Fruit fly (Drosophila melanogaster) whole organism, embryonic: ENCODE measurements around the gene Drice.

ENCODE experiments used
- ATbp ChIP-seq: fragments of 200-800 bp; sonication (Bioruptor generic); optimal IDR thresholded peaks from 2 replicates; lab custom pipeline; 2017; ENCODE audit warnings: missing biosample characterization, mild to moderate bottlenecking, missing genetic modification characterization, missing genetic modification reagents
- Awh ChIP-seq: fragments of 200-800 bp; sonication (Bioruptor generic); IDR thresholded peaks from 2 replicates; pipeline ENCODE4, ENCODE4 v1.3.6; 2022; ENCODE audit warnings: missing biosample characterization, missing genetic modification characterization
- BtbVII ChIP-seq: fragments of 200-800 bp; sonication (Bioruptor generic); optimal IDR thresholded peaks from 3 replicates; lab custom pipeline; 2017; ENCODE audit warnings: missing biosample characterization, mild to moderate bottlenecking, missing genetic modification characterization
- CG10274 ChIP-seq: fragments of 200-800 bp; sonication (Bioruptor generic); optimal IDR thresholded peaks from 3 replicates; lab custom pipeline; 2017; ENCODE audit warnings: missing biosample characterization, mild to moderate bottlenecking, missing genetic modification characterization
- CG10366 ChIP-seq: fragments of 200-800 bp; sonication (Bioruptor generic); IDR thresholded peaks from 2 replicates; pipeline ENCODE4 v1.3.6; 2022; ENCODE audit warnings: missing biosample characterization, missing genetic modification characterization
- CG10979 ChIP-seq: fragments of 200-800 bp; sonication (Bioruptor generic); optimal IDR thresholded peaks from 2 replicates; lab custom pipeline; 2018; ENCODE audit warnings: missing biosample characterization, mild to moderate bottlenecking, missing genetic modification characterization, moderate library complexity
- CG12769 ChIP-seq: fragments of 200-800 bp; sonication (Bioruptor generic); optimal IDR thresholded peaks from 2 replicates; lab custom pipeline; 2019; ENCODE audit warnings: missing biosample characterization, mild to moderate bottlenecking, missing genetic modification characterization, moderate library complexity
- CG13123 ChIP-seq: fragments of 200-800 bp; sonication (Bioruptor generic); optimal IDR thresholded peaks from 2 replicates; lab custom pipeline; 2016; ENCODE audit warnings: missing biosample characterization, missing genetic modification characterization
- CG14014 ChIP-seq: fragments of 200-800 bp; sonication (Bioruptor generic); IDR thresholded peaks from 2 replicates; pipeline ENCODE4 v1.3.6; 2022; ENCODE audit warnings: missing biosample characterization, missing genetic modification characterization
- CG15073 ChIP-seq: fragments of 200-800 bp; sonication (Bioruptor generic); optimal IDR thresholded peaks from 2 replicates; lab custom pipeline; 2016; ENCODE audit warnings: missing biosample characterization, missing genetic modification characterization
- CG17186 ChIP-seq: fragments of 200-800 bp; sonication (Bioruptor generic); optimal IDR thresholded peaks from 3 replicates; lab custom pipeline; 2017; ENCODE audit warnings: missing biosample characterization, missing genetic modification reagents, missing genetic modification characterization
- CG1792 ChIP-seq: fragments of 200-800 bp; sonication (Bioruptor generic); optimal IDR thresholded peaks from 2 replicates; lab custom pipeline; 2016; ENCODE audit warnings: missing biosample characterization, missing genetic modification characterization
- CG3065 ChIP-seq: fragments of 200-800 bp; sonication (Bioruptor generic); optimal IDR thresholded peaks from 2 replicates; lab custom pipeline; 2016; ENCODE audit warnings: missing biosample characterization, missing genetic modification characterization
- CG3726 ChIP-seq: fragments of 200-800 bp; sonication (Bioruptor generic); IDR thresholded peaks from 3 replicates; pipeline ENCODE4, ENCODE4 v1.3.6; 2022; ENCODE audit warnings: missing biosample characterization, missing genetic modification characterization
- CG4282 ChIP-seq: fragments of 200-800 bp; sonication (Bioruptor generic); optimal IDR thresholded peaks from 2 replicates; lab custom pipeline; 2016; ENCODE audit warnings: missing biosample characterization, missing genetic modification characterization
- CG4360 ChIP-seq: fragments of 200-800 bp; sonication (Bioruptor generic); IDR thresholded peaks from 2 replicates; pipeline ENCODE4 v1.3.6; 2022; ENCODE audit warnings: missing biosample characterization, missing genetic modification characterization
- CG43689 ChIP-seq: fragments of 200-800 bp; sonication (Bioruptor generic); IDR thresholded peaks from 2 replicates; pipeline ENCODE4 v1.3.6; 2022; ENCODE audit warnings: missing biosample characterization, missing genetic modification characterization
- CG5180 ChIP-seq: fragments of 200-800 bp; sonication (Bioruptor generic); optimal IDR thresholded peaks from 3 replicates; lab custom pipeline; 2017; ENCODE audit warnings: missing biosample characterization, missing genetic modification characterization, mild to moderate bottlenecking, moderate library complexity, missing genetic modification reagents
- CG5245 ChIP-seq: fragments of 200-800 bp; sonication (Bioruptor generic); optimal IDR thresholded peaks from 3 replicates; lab custom pipeline; 2016; ENCODE audit warnings: missing biosample characterization, missing genetic modification characterization
- CG6175 ChIP-seq: fragments of 200-800 bp; sonication (Bioruptor generic); IDR thresholded peaks from 3 replicates; pipeline ENCODE4 v1.3.6; 2022; ENCODE audit warnings: missing biosample characterization, missing genetic modification characterization
- CG6654 ChIP-seq: fragments of 200-800 bp; sonication (Bioruptor generic); optimal IDR thresholded peaks from 2 replicates; lab custom pipeline; 2017; ENCODE audit warnings: missing biosample characterization, mild to moderate bottlenecking, missing genetic modification characterization
- CG6765 ChIP-seq: fragments of 200-800 bp; sonication (Bioruptor generic); optimal IDR thresholded peaks from 3 replicates; lab custom pipeline; 2017; ENCODE audit warnings: missing biosample characterization, mild to moderate bottlenecking, missing genetic modification characterization
- CG7357 ChIP-seq: fragments of 200-800 bp; sonication (Bioruptor generic); IDR thresholded peaks from 3 replicates; pipeline ENCODE4 v1.3.6; 2022; ENCODE audit warnings: missing biosample characterization, missing genetic modification characterization
- CG7372 ChIP-seq: fragments of 200-800 bp; sonication (Bioruptor generic); IDR thresholded peaks from 2 replicates; pipeline ENCODE4 v1.3.6; 2022; ENCODE audit warnings: missing biosample characterization, missing genetic modification characterization
- CG7786 ChIP-seq: fragments of 200-800 bp; sonication (Bioruptor generic); optimal IDR thresholded peaks from 2 replicates; lab custom pipeline; 2016; ENCODE audit warnings: missing biosample characterization, missing genetic modification characterization
- Deaf1 ChIP-seq: fragments of 200-800 bp; optimal IDR thresholded peaks from 3 replicates; lab custom pipeline; 2019; ENCODE audit warnings: missing biosample characterization, mild to moderate bottlenecking, missing genetic modification characterization, moderate library complexity
- HLH54F ChIP-seq: fragments of 200-800 bp; sonication (Bioruptor generic); optimal IDR thresholded peaks from 3 replicates; lab custom pipeline; 2016; ENCODE audit warnings: missing biosample characterization, missing genetic modification characterization
- HmgD ChIP-seq: fragments of 200-800 bp; sonication (Bioruptor generic); optimal IDR thresholded peaks from 3 replicates; lab custom pipeline; 2016; ENCODE audit warnings: missing biosample characterization, missing genetic modification characterization
- HmgZ ChIP-seq: fragments of 200-800 bp; sonication (Bioruptor generic); optimal IDR thresholded peaks from 2 replicates; lab custom pipeline; 2018; ENCODE audit warnings: missing biosample characterization, mild to moderate bottlenecking, missing genetic modification characterization
- Lpt ChIP-seq: fragments of >200 bp; optimal IDR thresholded peaks from 2 replicates; lab custom pipeline; 2018; ENCODE audit warnings: missing biosample characterization, missing genetic modification characterization
- Nf-YC ChIP-seq: fragments of 200-800 bp; optimal IDR thresholded peaks from 3 replicates; lab custom pipeline; 2019; ENCODE audit warnings: missing biosample characterization, mild to moderate bottlenecking, missing genetic modification characterization, moderate library complexity
- Oli ChIP-seq: fragments of 200-800 bp; sonication (Bioruptor generic); optimal IDR thresholded peaks from 2 replicates; lab custom pipeline; 2018; ENCODE audit warnings: missing biosample characterization, mild to moderate bottlenecking, missing genetic modification characterization, moderate library complexity
- Ptx1 ChIP-seq: fragments of 200-800 bp; sonication (Bioruptor generic); IDR thresholded peaks from 2 replicates; pipeline ENCODE4 v1.3.6; 2022; ENCODE audit warnings: missing biosample characterization, missing genetic modification characterization
- ato ChIP-seq: fragments of 200-800 bp; sonication (Bioruptor generic); IDR thresholded peaks from 2 replicates; pipeline ENCODE4 v1.3.6; 2022; ENCODE audit warnings: missing biosample characterization, missing genetic modification characterization; ENCODE audit not compliant: partially characterized antibody
- bigmax ChIP-seq: fragments of 200-800 bp; sonication (Bioruptor generic); optimal IDR thresholded peaks from 2 replicates; lab custom pipeline; 2018; ENCODE audit warnings: missing biosample characterization, mild to moderate bottlenecking, missing genetic modification characterization
- caup ChIP-seq: fragments of 200-800 bp; sonication (Bioruptor generic); optimal IDR thresholded peaks from 3 replicates; lab custom pipeline; 2017; ENCODE audit warnings: missing biosample characterization, mild to moderate bottlenecking, missing genetic modification characterization, moderate library complexity; ENCODE audit not compliant: severe bottlenecking
- crc ChIP-seq: fragments of 200-800 bp; sonication (Bioruptor generic); optimal IDR thresholded peaks from 2 replicates; lab custom pipeline; 2016; ENCODE audit warnings: missing biosample characterization, missing genetic modification characterization
- cwo ChIP-seq: fragments of 200-800 bp; sonication (Bioruptor generic); optimal IDR thresholded peaks from 3 replicates; lab custom pipeline; 2017; ENCODE audit warnings: missing biosample characterization, missing genetic modification characterization, mild to moderate bottlenecking, moderate library complexity, missing genetic modification reagents
- dm ChIP-seq: fragments of 200-800 bp; sonication (Bioruptor generic); optimal IDR thresholded peaks from 3 replicates; lab custom pipeline; 2016; ENCODE audit warnings: missing biosample characterization, missing genetic modification characterization
- esg ChIP-seq: fragments of 200-800 bp; sonication (Bioruptor generic); conservative IDR thresholded peaks from 2 replicates; pipeline ENCODE4 v1.3.6; 2022; ENCODE audit warnings: missing biosample characterization, missing genetic modification characterization
- fd3F ChIP-seq: fragments of 200-800 bp; sonication (Bioruptor generic); optimal IDR thresholded peaks from 2 replicates; lab custom pipeline; 2018; ENCODE audit warnings: missing biosample characterization, mild to moderate bottlenecking, missing genetic modification characterization, moderate library complexity
- gcm2 ChIP-seq: fragments of 200-800 bp; sonication (Bioruptor generic); optimal IDR thresholded peaks from 2 replicates; lab custom pipeline; 2016; ENCODE audit warnings: missing biosample characterization, missing genetic modification characterization
- gt ChIP-seq: fragments of 200-800 bp; sonication (Bioruptor generic); IDR thresholded peaks from 2 replicates; pipeline ENCODE4 v1.3.6; 2022; ENCODE audit warnings: missing biosample characterization, missing genetic modification characterization
- jigr1 ChIP-seq: fragments of 200-800 bp; sonication (Bioruptor generic); IDR thresholded peaks from 3 replicates; pipeline ENCODE4 v1.3.6; 2022; ENCODE audit warnings: missing biosample characterization, missing genetic modification characterization
- mld ChIP-seq: fragments of 200-800 bp; sonication (Bioruptor generic); IDR thresholded peaks from 3 replicates; pipeline ENCODE4 v1.3.6; 2022; ENCODE audit warnings: missing biosample characterization, missing genetic modification characterization; ENCODE audit not compliant: partially characterized antibody
- prd ChIP-seq, 3 experiments: fragments of >200 bp in 2 of 3; fragments of 200-800 bp in 1 of 3; sonication (Bioruptor generic) in 1 of 3; optimal IDR thresholded peaks in 2 of 3; IDR thresholded peaks in 1 of 3; 2 replicates in 2 of 3; 3 replicates in 1 of 3; pipeline versions ENCODE4 v1.3.6 to Lab custom; 2017 to 2022; ENCODE audit warnings: missing biosample characterization in 1 of 3, missing genetic modification characterization in 1 of 3
- seq ChIP-seq: fragments of 200-800 bp; sonication (Bioruptor generic); IDR thresholded peaks from 2 replicates; pipeline ENCODE4 v1.3.6; 2022; ENCODE audit warnings: missing biosample characterization, missing genetic modification characterization
- ttk ChIP-seq: fragments of 200-800 bp; sonication (Bioruptor generic); IDR thresholded peaks from 2 replicates; pipeline ENCODE4 v2.1.2; 2022; ENCODE audit warnings: missing biosample characterization, missing genetic modification characterization
- wor ChIP-seq: fragments of 200-800 bp; sonication (Bioruptor generic); IDR thresholded peaks from 2 replicates; pipeline ENCODE4 v1.3.6; 2022; ENCODE audit warnings: missing biosample characterization, missing genetic modification characterization
- zen2 ChIP-seq: fragments of 200-800 bp; sonication (Bioruptor generic); IDR thresholded peaks from 3 replicates; pipeline ENCODE4 v1.3.6; 2022; ENCODE audit warnings: missing biosample characterization, missing genetic modification characterization; ENCODE audit not compliant: partially characterized antibody

The Drice gene

dm6 chr3R:29802753-29803313 lies 3.4 kb downstream of the Drice start, which contains the start of the genes Etfb and CG7789 (continued):
- TF ChIP-seq CG13123: no peak
- no peak for TF ChIP-seq crc (GFP tag; lab: Kevin White, UChicago)
- TF ChIP-seq dm: peak; percentile 72
- peak; percentile 11 for TF ChIP-seq CG5245 (GFP tag; lab: Kevin White, UChicago)
- 0 out of 3 replicates have a peak, but pooled peaks have one; percentile 30 for TF ChIP-seq jigr1 (GFP tag; lab: Robert Waterston, UW)
- TF ChIP-seq CG1792 (GFP tag; lab: Kevin White, UChicago): no peak
- peak; percentile 78 for TF ChIP-seq Ptx1 (GFP tag; lab: Robert Waterston, UW)
- peak; percentile 58 for TF ChIP-seq Awh (GFP tag; lab: Robert Waterston, UW)
- no peak for TF ChIP-seq bigmax (GFP tag; lab: Kevin White, UChicago)
- no peak for TF ChIP-seq Lpt (GFP tag; lab: Kevin White, UChicago)
- peak; percentile 56; the same call in 2 of the 3 replicates for TF ChIP-seq CG7357 (GFP tag; lab: Robert Waterston, UW)
- no peak for TF ChIP-seq CG12769 (tag; lab: Kevin White, UChicago)
- TF ChIP-seq CG4282 (GFP tag; lab: Kevin White, UChicago): peak; percentile 58
- peak; percentile 51; the same call in 1 of the 3 replicates for TF ChIP-seq CG6175 (GFP tag; lab: Robert Waterston, UW)
- TF ChIP-seq CG43689 (GFP tag; lab: Robert Waterston, UW): 0 out of 2 replicates have a peak, but pooled peaks have one; percentile 36
- no peak for TF ChIP-seq mld (GFP tag; lab: Robert Waterston, UW)
- no peak for TF ChIP-seq prd (optimal IDR thresholded peaks at IDR 0.05; lab: Kevin White, UChicago)
- peak; percentile 80 for TF ChIP-seq prd (GFP tag; IDR thresholded peaks at IDR 0.05; lab: Robert Waterston, UW)
- peak; percentile 16; the same call in 1 of the 3 replicates for TF ChIP-seq CG3726 (GFP tag; lab: Robert Waterston, UW)
- peak; percentile 74 for TF ChIP-seq ttk (GFP tag; lab: Robert Waterston, UW)
- no peak for TF ChIP-seq CG15073
- TF ChIP-seq Oli: peak; percentile 62
- no peak for TF ChIP-seq CG5180 (GFP tag; lab: Kevin White, UChicago)
- no peak for TF ChIP-seq ato
- peak; percentile 74 for TF ChIP-seq CG14014
- peak; percentile 80 for TF ChIP-seq CG7786 (GFP tag; lab: Kevin White, UChicago)
- TF ChIP-seq ATbp (GFP tag; lab: Kevin White, UChicago): no peak
- peak; percentile 57 for TF ChIP-seq CG6765
- TF ChIP-seq CG4360 (GFP tag; lab: Robert Waterston, UW): no peak
- peak; percentile 35; the same call in 1 of the 3 replicates for TF ChIP-seq zen2 (GFP tag; lab: Robert Waterston, UW)
- no peak for TF ChIP-seq BtbVII (GFP tag; lab: Kevin White, UChicago)
- peak; percentile 21 for TF ChIP-seq CG6654 (GFP tag; lab: Kevin White, UChicago)
- TF ChIP-seq HLH54F (GFP tag; lab: Kevin White, UChicago): peak; percentile 84
- no peak for TF ChIP-seq CG10274 (GFP tag; lab: Kevin White, UChicago)
- peak; percentile 55; the same call in 1 of the 2 replicates for TF ChIP-seq esg (GFP tag; lab: Robert Waterston, UW)
- TF ChIP-seq HmgZ (tag; lab: Kevin White, UChicago): peak; percentile 92
- TF ChIP-seq gcm2 (GFP tag; lab: Kevin White, UChicago): peak; percentile 61
- TF ChIP-seq wor (GFP tag; lab: Robert Waterston, UW): peak; percentile 43; the same call in 1 of the 2 replicates
- no peak for TF ChIP-seq Deaf1
- peak; percentile 63 for TF ChIP-seq fd3F (GFP tag; lab: Kevin White, UChicago)
- peak; percentile 78 for TF ChIP-seq CG10366 (GFP tag; lab: Robert Waterston, UW)
- TF ChIP-seq cwo: no peak
- TF ChIP-seq CG17186 (GFP tag; lab: Kevin White, UChicago): peak; percentile 44
- peak; percentile 50 for TF ChIP-seq seq (GFP tag; lab: Robert Waterston, UW)
- TF ChIP-seq Nf-YC (tag; lab: Kevin White, UChicago): peak; percentile 74
- no peak for TF ChIP-seq gt (GFP tag; lab: Robert Waterston, UW)
- TF ChIP-seq CG3065 (GFP tag; lab: Kevin White, UChicago): no peak
- TF ChIP-seq CG7372: peak; percentile 81
- TF ChIP-seq caup: peak; percentile 63
- TF ChIP-seq CG10979 (tag; lab: Kevin White, UChicago): peak; percentile 34
- peak; percentile 69 for TF ChIP-seq HmgD
